Worm (Caenorhabditis elegans) whole organism, late embryonic: ENCODE data around the gene B0252.11.

ENCODE experiments used
- C38D4.7 ChIP-seq: fragments of 200-800 bp; sonication (Bioruptor generic); optimal IDR thresholded peaks from 2 replicates; lab custom pipeline; 2018; ENCODE audit warnings: mild to moderate bottlenecking, missing genetic modification characterization, moderate library complexity, missing compliant biosample characterization
- K02D7.2 ChIP-seq: sonication (generic microtip); optimal IDR thresholded peaks from 2 replicates; lab custom pipeline; 2017; ENCODE audit warnings: mild to moderate bottlenecking, missing genetic modification characterization, missing compliant biosample characterization
- T23F11.4 ChIP-seq: fragments of 200-800 bp; sonication (Bioruptor generic); optimal IDR thresholded peaks from 2 replicates; lab custom pipeline; 2018; ENCODE audit warnings: mild to moderate bottlenecking, missing genetic modification characterization, missing compliant biosample characterization
- ahr-1 ChIP-seq: sonication (generic microtip); optimal IDR thresholded peaks from 2 replicates; lab custom pipeline; 2016; ENCODE audit warnings: missing genetic modification characterization, missing compliant biosample characterization
- ceh-19 ChIP-seq: fragments of 200-800 bp; sonication (Bioruptor generic); optimal IDR thresholded peaks from 2 replicates; lab custom pipeline; 2018; ENCODE audit warnings: mild to moderate bottlenecking, missing genetic modification characterization, missing compliant biosample characterization
- ceh-22 ChIP-seq: sonication (generic microtip); optimal IDR thresholded peaks from 2 replicates; lab custom pipeline; 2017; ENCODE audit warnings: missing biosample characterization, missing genetic modification characterization
- ceh-24 ChIP-seq: sonication (generic microtip); optimal IDR thresholded peaks from 2 replicates; lab custom pipeline; 2016; ENCODE audit warnings: mild to moderate bottlenecking, missing genetic modification characterization, missing compliant biosample characterization
- ceh-30 ChIP-seq: fragments of 150-350 bp; optimal IDR thresholded peaks from 2 replicates; lab custom pipeline; 2014; ENCODE audit warnings: missing biosample characterization, missing genetic modification characterization
- ceh-34 ChIP-seq: sonication (generic microtip); optimal IDR thresholded peaks from 2 replicates; lab custom pipeline; 2016; ENCODE audit warnings: mild to moderate bottlenecking, missing genetic modification characterization, missing compliant biosample characterization
- ceh-48 ChIP-seq: sonication (generic microtip); optimal IDR thresholded peaks from 2 replicates; lab custom pipeline; 2016; ENCODE audit warnings: missing genetic modification characterization, inconsistent platforms, missing compliant biosample characterization
- ceh-6 ChIP-seq: fragments of 200-800 bp; sonication (Bioruptor generic); optimal IDR thresholded peaks from 2 replicates; lab custom pipeline; 2018; ENCODE audit warnings: mild to moderate bottlenecking, missing genetic modification characterization, missing compliant biosample characterization
- dmd-4 ChIP-seq: sonication (generic microtip); optimal IDR thresholded peaks from 2 replicates; lab custom pipeline; 2016; ENCODE audit warnings: borderline replicate concordance, missing genetic modification characterization, missing compliant biosample characterization
- dve-1 ChIP-seq: sonication (generic microtip); optimal IDR thresholded peaks from 2 replicates; lab custom pipeline; 2017; ENCODE audit warnings: antibody characterized with exemption, mild to moderate bottlenecking, missing genetic modification characterization, missing compliant biosample characterization
- elt-2 ChIP-seq: sonication (generic microtip); optimal IDR thresholded peaks from 2 replicates; lab custom pipeline; 2016; ENCODE audit warnings: missing genetic modification reagents, missing genetic modification characterization, missing compliant biosample characterization
- ets-4 ChIP-seq: sonication (generic microtip); optimal IDR thresholded peaks from 2 replicates; lab custom pipeline; 2016; ENCODE audit warnings: missing genetic modification characterization, missing compliant biosample characterization
- eyg-1 ChIP-seq: sonication (generic microtip); optimal IDR thresholded peaks from 2 replicates; lab custom pipeline; 2016; ENCODE audit warnings: missing genotype, missing genetic modification characterization, missing compliant biosample characterization
- fax-1 ChIP-seq: sonication (generic microtip); optimal IDR thresholded peaks from 2 replicates; lab custom pipeline; 2016; ENCODE audit warnings: missing genotype, missing genetic modification characterization, missing compliant biosample characterization
- gmeb-2 ChIP-seq: sonication (generic microtip); optimal IDR thresholded peaks from 2 replicates; lab custom pipeline; 2016; ENCODE audit warnings: missing genetic modification characterization, inconsistent platforms, missing compliant biosample characterization
- hlh-13 ChIP-seq: fragments of 200-800 bp; sonication (Bioruptor generic); optimal IDR thresholded peaks from 2 replicates; lab custom pipeline; 2018; ENCODE audit warnings: mild to moderate bottlenecking, missing genetic modification characterization, missing compliant biosample characterization
- hlh-15 ChIP-seq: sonication (generic microtip); optimal IDR thresholded peaks from 2 replicates; lab custom pipeline; 2016; ENCODE audit warnings: missing genetic modification characterization, missing compliant biosample characterization
- hlh-30 ChIP-seq: sonication (generic microtip); optimal IDR thresholded peaks from 2 replicates; lab custom pipeline; 2017; ENCODE audit warnings: antibody characterized with exemption, missing genetic modification characterization, missing compliant biosample characterization; ENCODE audit not compliant: insufficient read depth
- lim-6 ChIP-seq: sonication (generic microtip); optimal IDR thresholded peaks from 2 replicates; lab custom pipeline; 2016; ENCODE audit warnings: missing genetic modification characterization, missing compliant biosample characterization
- lin-11 ChIP-seq: fragments of 200-800 bp; sonication (Bioruptor generic); optimal IDR thresholded peaks from 2 replicates; lab custom pipeline; 2018; ENCODE audit warnings: mild to moderate bottlenecking, missing genetic modification characterization, missing compliant biosample characterization
- mec-3 ChIP-seq: sonication (generic microtip); optimal IDR thresholded peaks from 2 replicates; lab custom pipeline; 2016; ENCODE audit warnings: borderline replicate concordance, missing genetic modification characterization, missing compliant biosample characterization
- nfya-1 ChIP-seq: sonication (generic microtip); optimal IDR thresholded peaks from 2 replicates; lab custom pipeline; 2017; ENCODE audit warnings: missing genetic modification characterization, mild to moderate bottlenecking, missing compliant biosample characterization, antibody characterized with exemption, moderate library complexity
- nhr-11 ChIP-seq: fragments of 150-350 bp; optimal IDR thresholded peaks from 2 replicates; lab custom pipeline; 2014; ENCODE audit warnings: missing biosample characterization, missing genetic modification characterization
- pha-2 ChIP-seq: sonication (generic microtip); optimal IDR thresholded peaks from 2 replicates; lab custom pipeline; 2017; ENCODE audit warnings: mild to moderate bottlenecking, missing genetic modification characterization, missing compliant biosample characterization
- pha-4 ChIP-seq: fragments of 150-350 bp; optimal IDR thresholded peaks from 2 replicates; lab custom pipeline; 2018; ENCODE audit warnings: missing biosample characterization, missing genetic modification reagents, missing genetic modification characterization
- pqm-1 ChIP-seq: sonication (generic microtip); optimal IDR thresholded peaks from 2 replicates; lab custom pipeline; 2016; ENCODE audit warnings: missing genetic modification characterization, missing compliant biosample characterization
- rnt-1 ChIP-seq: sonication (generic microtip); optimal IDR thresholded peaks from 2 replicates; lab custom pipeline; 2016; ENCODE audit warnings: missing genetic modification characterization, missing compliant biosample characterization
- sdc-2 ChIP-seq: sonication (generic microtip); optimal IDR thresholded peaks from 2 replicates; lab custom pipeline; 2016; ENCODE audit warnings: missing genotype, missing genetic modification characterization, missing compliant biosample characterization
- tbx-2 ChIP-seq: sonication (generic microtip); optimal IDR thresholded peaks from 2 replicates; lab custom pipeline; 2016; ENCODE audit warnings: missing genetic modification characterization, missing compliant biosample characterization
- ttx-3 ChIP-seq: sonication (generic microtip); optimal IDR thresholded peaks from 2 replicates; lab custom pipeline; 2016; ENCODE audit warnings: missing genetic modification reagents, missing genetic modification characterization, missing compliant biosample characterization
- unc-86 ChIP-seq: sonication (generic microtip); optimal IDR thresholded peaks from 2 replicates; lab custom pipeline; 2016; ENCODE audit warnings: missing genetic modification characterization, missing compliant biosample characterization
- ztf-16 ChIP-seq: sonication (generic microtip); optimal IDR thresholded peaks from 2 replicates; lab custom pipeline; 2017; ENCODE audit warnings: missing genetic modification characterization, missing compliant biosample characterization

B0252.11 gene

ce11 chrII:6888661-6889579 is 28.7 kb downstream of the B0252.11 start:
- no peak for TF ChIP-seq C38D4.7
- TF ChIP-seq K02D7.2: no peak
- TF ChIP-seq dmd-4 (tag; lab: Kevin White, UChicago): no peak

- TF ChIP-seq hlh-15 (tag; lab: Kevin White, UChicago) (no peak), lin-11 (tag; lab: Kevin White, UChicago) (no peak), lim-6 (tag; lab: Kevin White, UChicago) (no peak), ceh-22 (tag; lab: Kevin White, UChicago) (no peak), ceh-34 (tag; lab: Kevin White, UChicago) (no peak), hlh-13 (GFP tag; lab: Kevin White, UChicago) (no peak), pha-2 (tag; lab: Kevin White, UChicago) (no peak), rnt-1 (tag; lab: Kevin White, UChicago) (no peak), ttx-3 (no peak), tbx-2 (no peak), ceh-48 (no peak), T23F11.4 (GFP tag; lab: Kevin White, UChicago) (no peak), dve-1 (tag; lab: Kevin White, UChicago) (no peak), gmeb-2 (tag; lab: Kevin White, UChicago) (no peak), ztf-16 (tag; lab: Kevin White, UChicago) (no peak), sdc-2 (tag; lab: Kevin White, UChicago) (no peak), pqm-1 (no peak), fax-1 (no peak)
Measured at ce11 chrII:6888211-6888610, 29.4 kb downstream of the B0252.11 start.

- peak; percentile 42 for TF ChIP-seq elt-2 (tag; lab: Kevin White, UChicago)
- TF ChIP-seq dve-1 (tag; lab: Kevin White, UChicago): no peak
- TF ChIP-seq, all 69 proteins: peak for 1
Measured at ce11 chrII:6887319-6888005, 30.1 kb downstream of the B0252.11 start, which contains the start of gene pmp-2. Gene pmp-2, minus strand, starts transcription at chrII:6887805.

ce11 chrII:6884568-6884967 is 33.0 kb downstream of the B0252.11 start:
- TF ChIP-seq rnt-1 (tag; lab: Kevin White, UChicago) (no peak), fax-1 (no peak), ceh-6 (GFP tag; lab: Kevin White, UChicago) (no peak), ttx-3 (no peak), nfya-1 (no peak)

ce11 chrII:6883716-6884115 is 33.9 kb downstream of the B0252.11 start, which contains the start of gene pmp-1:
Gene pmp-1, minus strand, starts transcription at chrII:6883754.
- TF ChIP-seq mec-3 (tag; lab: Kevin White, UChicago) (no peak), eyg-1 (tag; lab: Kevin White, UChicago) (no peak), C38D4.7 (no peak), dve-1 (tag; lab: Kevin White, UChicago) (no peak), pqm-1 (no peak), hlh-30 (no peak), ceh-30 (tag; lab: Kevin White, UChicago) (no peak), nhr-11 (tag; lab: Kevin White, UChicago) (no peak), ceh-24 (tag; lab: Kevin White, UChicago) (no peak), pha-4 (tag; lab: Kevin White, UChicago) (no peak), ztf-16 (tag; lab: Kevin White, UChicago) (no peak), ahr-1 (no peak), ets-4 (tag; lab: Kevin White, UChicago) (no peak), dmd-4 (tag; lab: Kevin White, UChicago) (no peak), ceh-19 (GFP tag; lab: Kevin White, UChicago) (no peak), unc-86 (tag; lab: Kevin White, UChicago) (no peak)
